Worm (Caenorhabditis elegans) whole organism, L3 larva: Measurements from ENCODE around the gene ran-1.

Experiments
- R02D3.7 ChIP-seq: fragments of 150-350 bp; optimal IDR thresholded peaks from 2 replicates; lab custom pipeline; 2014; ENCODE audit warnings: missing biosample characterization, missing genetic modification characterization
- ZK546.5 ChIP-seq: sonication (generic microtip); optimal IDR thresholded peaks from 2 replicates; lab custom pipeline; 2017; ENCODE audit warnings: missing biosample characterization, missing genetic modification characterization
- aly-2 ChIP-seq: fragments of 150-350 bp; optimal IDR thresholded peaks from 2 replicates; lab custom pipeline; 2014; ENCODE audit warnings: missing biosample characterization, missing genetic modification characterization
- ama-1 ChIP-seq: fragments of 150-350 bp; optimal IDR thresholded peaks from 2 replicates; lab custom pipeline; 2018
- ceh-28 ChIP-seq: fragments of 150-350 bp; optimal IDR thresholded peaks from 2 replicates; lab custom pipeline; 2014; ENCODE audit warnings: missing biosample characterization, missing genetic modification reagents, missing genetic modification characterization
- ceh-82 ChIP-seq: fragments of 150-350 bp; optimal IDR thresholded peaks from 2 replicates; lab custom pipeline; 2014; ENCODE audit warnings: missing biosample characterization, missing genetic modification characterization
- ceh-9 ChIP-seq: sonication (generic microtip); optimal IDR thresholded peaks from 2 replicates; lab custom pipeline; 2018; ENCODE audit warnings: missing biosample characterization, missing genetic modification characterization
- daf-12 ChIP-seq: fragments of 150-350 bp; optimal IDR thresholded peaks from 2 replicates; lab custom pipeline; 2014; ENCODE audit warnings: missing biosample characterization, missing genetic modification reagents, missing genetic modification characterization
- egl-27 ChIP-seq: sonication (generic microtip); optimal IDR thresholded peaks from 4 replicates; lab custom pipeline; 2017; ENCODE audit warnings: missing biosample characterization, missing genetic modification reagents, missing genetic modification characterization
- egl-5 ChIP-seq: fragments of 150-350 bp; optimal IDR thresholded peaks from 2 replicates; lab custom pipeline; 2017; ENCODE audit warnings: missing biosample characterization, missing genetic modification reagents, missing genetic modification characterization, inconsistent platforms
- elt-1 ChIP-seq: fragments of 150-350 bp; optimal IDR thresholded peaks from 2 replicates; lab custom pipeline; 2014; ENCODE audit warnings: missing biosample characterization, missing genetic modification characterization
- elt-2 ChIP-seq: sonication (generic microtip); optimal IDR thresholded peaks from 2 replicates; lab custom pipeline; 2016; ENCODE audit warnings: missing genetic modification reagents, mild to moderate bottlenecking, missing genetic modification characterization, missing compliant biosample characterization
- elt-3 ChIP-seq, 3 experiments: fragments of 150-350 bp in 1 of 3; sonication (generic microtip) in 2 of 3; optimal IDR thresholded peaks; 2 replicates in 2 of 3; 4 replicates in 1 of 3; lab custom pipeline; 2014 to 2017; ENCODE audit warnings: missing biosample characterization in 3 of 3, missing genetic modification characterization in 3 of 3
- eor-1 ChIP-seq, 2 experiments: fragments of 150-350 bp; optimal IDR thresholded peaks; 2 replicates each; lab custom pipeline; 2014 to 2018; ENCODE audit warnings: missing biosample characterization in 2 of 2, missing genetic modification characterization in 2 of 2
- fkh-10 ChIP-seq: sonication (generic microtip); optimal IDR thresholded peaks from 2 replicates; lab custom pipeline; 2017; ENCODE audit warnings: missing biosample characterization, missing genetic modification reagents, missing genetic modification characterization
- fkh-2 ChIP-seq: fragments of 150-350 bp; optimal IDR thresholded peaks from 2 replicates; lab custom pipeline; 2014; ENCODE audit warnings: missing biosample characterization, missing genetic modification reagents, missing genetic modification characterization
- fos-1 ChIP-seq: fragments of 150-350 bp; optimal IDR thresholded peaks from 2 replicates; lab custom pipeline; 2014; ENCODE audit warnings: missing biosample characterization, missing genetic modification characterization
- hmg-11 ChIP-seq: sonication (generic microtip); optimal IDR thresholded peaks from 2 replicates; lab custom pipeline; 2016; ENCODE audit warnings: missing genetic modification characterization, missing compliant biosample characterization
- jun-1 ChIP-seq: fragments of 150-350 bp; optimal IDR thresholded peaks from 2 replicates; lab custom pipeline; 2014; ENCODE audit warnings: missing biosample characterization, missing genetic modification reagents, missing genetic modification characterization
- lin-15B ChIP-seq: fragments of 150-350 bp; optimal IDR thresholded peaks from 2 replicates; lab custom pipeline; 2014; ENCODE audit warnings: missing biosample characterization, missing genetic modification characterization
- lin-39 ChIP-seq: fragments of 150-350 bp; optimal IDR thresholded peaks from 2 replicates; lab custom pipeline; 2018; ENCODE audit warnings: missing biosample characterization, missing genetic modification reagents, missing genetic modification characterization
- mdl-1 ChIP-seq: fragments of 150-350 bp; optimal IDR thresholded peaks from 2 replicates; lab custom pipeline; 2014; ENCODE audit warnings: missing biosample characterization, missing genetic modification characterization
- nfya-1 ChIP-seq: sonication (generic microtip); optimal IDR thresholded peaks from 2 replicates; lab custom pipeline; 2017; ENCODE audit warnings: missing genetic modification characterization, mild to moderate bottlenecking, missing compliant biosample characterization, antibody characterized with exemption, moderate library complexity; ENCODE audit not compliant: insufficient read depth
- nhr-11 ChIP-seq: fragments of 150-350 bp; optimal IDR thresholded peaks from 2 replicates; lab custom pipeline; 2014; ENCODE audit warnings: missing biosample characterization, missing genetic modification characterization
- nhr-12 ChIP-seq: fragments of 150-350 bp; optimal IDR thresholded peaks from 2 replicates; lab custom pipeline; 2014; ENCODE audit warnings: missing biosample characterization, missing genetic modification characterization
- nhr-23 ChIP-seq: fragments of 150-350 bp; optimal IDR thresholded peaks from 2 replicates; lab custom pipeline; 2014; ENCODE audit warnings: missing biosample characterization, missing genetic modification reagents, missing genetic modification characterization
- nhr-25 ChIP-seq: sonication (generic microtip); optimal IDR thresholded peaks from 2 replicates; lab custom pipeline; 2017; ENCODE audit warnings: missing biosample characterization, missing genetic modification characterization
- nhr-28 ChIP-seq: fragments of 150-350 bp; optimal IDR thresholded peaks from 2 replicates; lab custom pipeline; 2014; ENCODE audit warnings: missing biosample characterization, missing genetic modification characterization
- nhr-43 ChIP-seq: sonication (generic microtip); optimal IDR thresholded peaks from 2 replicates; lab custom pipeline; 2016; ENCODE audit warnings: mild to moderate bottlenecking, missing genetic modification characterization, missing compliant biosample characterization; ENCODE audit not compliant: poor library complexity, severe bottlenecking
- nhr-67 ChIP-seq: fragments of 150-350 bp; optimal IDR thresholded peaks from 2 replicates; lab custom pipeline; 2014; ENCODE audit warnings: missing biosample characterization, missing genetic modification characterization
- pha-4 ChIP-seq: fragments of 150-350 bp; optimal IDR thresholded peaks from 2 replicates; lab custom pipeline; 2014; ENCODE audit warnings: missing biosample characterization, missing genetic modification reagents, missing genetic modification characterization
- sea-2 ChIP-seq: fragments of 150-350 bp; sonication (generic microtip); optimal IDR thresholded peaks from 4 replicates; lab custom pipeline; 2014; ENCODE audit warnings: missing biosample characterization, missing genetic modification reagents, missing genetic modification characterization
- skn-1 ChIP-seq: fragments of 150-350 bp; optimal IDR thresholded peaks from 2 replicates; lab custom pipeline; 2014; ENCODE audit warnings: missing biosample characterization, missing genetic modification characterization
- snpc-4 ChIP-seq: fragments of 150-350 bp; optimal IDR thresholded peaks from 2 replicates; lab custom pipeline; 2014; ENCODE audit warnings: missing biosample characterization, missing genetic modification characterization
- tbx-2 ChIP-seq: sonication (generic microtip); optimal IDR thresholded peaks from 2 replicates; lab custom pipeline; 2016; ENCODE audit warnings: mild to moderate bottlenecking, missing genetic modification characterization, missing compliant biosample characterization
- unc-39 ChIP-seq: sonication (generic microtip); optimal IDR thresholded peaks from 4 replicates; lab custom pipeline; 2017; ENCODE audit warnings: missing biosample characterization, missing genetic modification characterization
- zag-1 ChIP-seq: fragments of 150-350 bp; optimal IDR thresholded peaks from 2 replicates; lab custom pipeline; 2014; ENCODE audit warnings: missing biosample characterization, missing genetic modification characterization
- ztf-11 ChIP-seq: fragments of 150-350 bp; optimal IDR thresholded peaks from 2 replicates; lab custom pipeline; 2014; ENCODE audit warnings: missing biosample characterization, missing genetic modification characterization
- ztf-4 ChIP-seq: fragments of 150-350 bp; optimal IDR thresholded peaks from 2 replicates; lab custom pipeline; 2014; ENCODE audit warnings: missing biosample characterization, missing genetic modification characterization

ran-1 gene

DNA sequence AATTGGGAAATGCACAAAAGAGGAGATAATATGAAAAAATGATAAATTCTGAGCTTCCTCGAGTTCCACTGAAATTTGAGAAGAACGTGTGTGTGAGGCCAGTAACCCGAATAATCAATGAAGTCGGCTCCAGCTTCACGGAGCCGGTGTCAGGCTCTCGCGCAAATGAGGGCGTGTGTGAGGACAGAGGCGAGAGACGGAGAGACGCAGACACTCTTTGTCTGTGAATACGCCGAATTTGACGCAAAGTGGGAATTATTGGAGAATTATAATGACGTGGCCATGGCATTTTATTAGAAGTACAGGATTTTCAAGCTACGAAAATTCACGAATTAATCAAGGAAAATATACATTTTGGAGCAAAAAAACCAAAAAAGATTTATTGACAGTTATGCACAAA lies 7.6 kb downstream of the ran-1 start:
- TF ChIP-seq lin-39 (tag; lab: Kevin White, UChicago) = peak; percentile 52
- no peak for TF ChIP-seq egl-5
- TF ChIP-seq tbx-2 (tag; lab: Kevin White, UChicago) = no peak
- peak; percentile 25 for TF ChIP-seq ceh-28 (tag; lab: Kevin White, UChicago)
- no peak for TF ChIP-seq elt-3 (tag; optimal IDR thresholded peaks at IDR 0.05; lab: Kevin White, UChicago)
- TF ChIP-seq nhr-23 (tag; lab: Kevin White, UChicago) = peak; percentile 37
- peak; percentile 16 for TF ChIP-seq snpc-4 (tag; lab: Kevin White, UChicago)
- no peak for TF ChIP-seq daf-12 (tag; lab: Kevin White, UChicago)
- peak; percentile 56 for TF ChIP-seq ama-1 (lab: Kevin White, UChicago)
- TF ChIP-seq R02D3.7 (tag; lab: Kevin White, UChicago) = no peak
- TF ChIP-seq ceh-82 (tag; lab: Kevin White, UChicago) = no peak
- TF ChIP-seq fos-1 (tag; lab: Kevin White, UChicago) = no peak
- no peak for TF ChIP-seq nhr-43 (tag; lab: Kevin White, UChicago)
- TF ChIP-seq lin-15B = peak; percentile 72
- peak; percentile 66 for TF ChIP-seq hmg-11 (tag; lab: Kevin White, UChicago)
- TF ChIP-seq nfya-1 (tag; lab: Kevin White, UChicago) = peak; percentile 79
- no peak for TF ChIP-seq nhr-67 (tag; lab: Kevin White, UChicago)
- TF ChIP-seq egl-27 (tag; lab: Kevin White, UChicago) = no peak
- no peak for TF ChIP-seq nhr-12 (tag; lab: Kevin White, UChicago)
- peak; percentile 33 for TF ChIP-seq nhr-25 (tag; lab: Kevin White, UChicago)
- peak; percentile 45 for TF ChIP-seq elt-2
- TF ChIP-seq ZK546.5 (tag; lab: Kevin White, UChicago) = no peak
- TF ChIP-seq zag-1 (tag; lab: Kevin White, UChicago) = no peak
- TF ChIP-seq fkh-2 (tag; lab: Kevin White, UChicago) = no peak
- TF ChIP-seq pha-4 = peak; percentile 37
- TF ChIP-seq jun-1 (tag; lab: Kevin White, UChicago) = no peak
- TF ChIP-seq skn-1 (tag; lab: Kevin White, UChicago) = no peak
- no peak for TF ChIP-seq aly-2 (tag; lab: Kevin White, UChicago)
- TF ChIP-seq ceh-9 = no peak
- TF ChIP-seq eor-1 (tag; optimal IDR thresholded peaks at IDR 0.05; lab: Kevin White, UChicago) = no peak
- TF ChIP-seq nhr-11 = no peak
- TF ChIP-seq unc-39 (tag; lab: Kevin White, UChicago) = no peak
- TF ChIP-seq mdl-1 (tag; lab: Kevin White, UChicago) = no peak

DNA sequence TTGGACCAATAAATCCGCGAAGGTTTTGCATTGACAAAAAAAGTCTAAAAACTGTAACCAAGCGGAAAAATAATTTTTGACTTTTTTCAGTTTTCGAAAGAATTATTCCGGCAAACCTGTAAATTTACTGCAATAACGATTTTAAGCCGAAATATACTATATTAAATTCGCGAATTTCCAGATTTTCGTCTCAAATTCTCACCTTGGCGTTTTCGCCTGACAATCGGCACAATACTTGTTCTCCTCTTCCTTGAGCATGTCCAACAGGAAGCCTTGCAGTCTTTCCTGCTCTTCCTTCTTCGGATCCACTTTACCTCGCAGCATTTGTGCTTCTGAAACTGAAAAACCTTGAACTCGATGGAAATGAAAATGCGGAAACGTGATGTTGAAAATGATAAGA lies 8.1 kb downstream of the ran-1 start, which contains the start of gene smap-1:
Gene smap-1 (minus strand): TSS at position 338 of the 400 bp plus-strand sequence.
- TF ChIP-seq sea-2 (GFP tag; lab: Kevin White, UChicago) (no peak), elt-1 (tag; lab: Kevin White, UChicago) (no peak), nhr-28 (no peak), nhr-25 (tag; lab: Kevin White, UChicago) (no peak), mdl-1 (tag; lab: Kevin White, UChicago) (no peak), fkh-10 (no peak), elt-2 (no peak), ceh-82 (tag; lab: Kevin White, UChicago) (no peak), fos-1 (tag; lab: Kevin White, UChicago) (no peak), ztf-4 (tag; lab: Kevin White, UChicago) (no peak), nhr-67 (tag; lab: Kevin White, UChicago) (no peak), eor-1 (tag; optimal IDR thresholded peaks at IDR 0.05; lab: Kevin White, UChicago) (no peak), egl-27 (tag; lab: Kevin White, UChicago) (no peak), nfya-1 (tag; lab: Kevin White, UChicago) (no peak), zag-1 (tag; lab: Kevin White, UChicago) (no peak), daf-12 (tag; lab: Kevin White, UChicago) (no peak), nhr-11 (no peak), ztf-11 (tag; lab: Kevin White, UChicago) (no peak)
- TF ChIP-seq, all 47 proteins: peak for 0

DNA sequence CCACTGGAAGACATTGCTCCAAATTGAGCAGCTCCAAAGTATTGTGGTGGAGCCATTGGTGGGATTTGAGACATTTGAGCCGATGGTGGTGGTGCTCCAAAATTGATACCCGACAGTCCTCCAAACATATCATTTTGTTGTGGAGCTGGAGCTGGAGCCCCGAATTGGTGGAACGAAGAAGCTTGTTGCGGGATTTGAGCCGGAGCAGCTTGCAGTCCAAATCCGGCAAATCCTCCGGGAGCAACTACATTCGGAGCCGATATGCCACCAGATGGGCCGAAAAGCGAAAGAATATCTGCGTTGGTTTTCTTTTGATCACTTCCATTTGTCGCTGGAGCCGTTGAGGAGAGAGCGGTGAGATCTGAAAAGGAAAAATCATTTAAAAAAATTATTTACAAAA lies 9.4 kb downstream of the ran-1 start:
- TF ChIP-seq tbx-2 (tag; lab: Kevin White, UChicago) (no peak), nhr-43 (tag; lab: Kevin White, UChicago) (no peak), nhr-11 (no peak)
